Worm (Caenorhabditis elegans): ENCODE data around the gene Y116F11B.7.

DNA sequence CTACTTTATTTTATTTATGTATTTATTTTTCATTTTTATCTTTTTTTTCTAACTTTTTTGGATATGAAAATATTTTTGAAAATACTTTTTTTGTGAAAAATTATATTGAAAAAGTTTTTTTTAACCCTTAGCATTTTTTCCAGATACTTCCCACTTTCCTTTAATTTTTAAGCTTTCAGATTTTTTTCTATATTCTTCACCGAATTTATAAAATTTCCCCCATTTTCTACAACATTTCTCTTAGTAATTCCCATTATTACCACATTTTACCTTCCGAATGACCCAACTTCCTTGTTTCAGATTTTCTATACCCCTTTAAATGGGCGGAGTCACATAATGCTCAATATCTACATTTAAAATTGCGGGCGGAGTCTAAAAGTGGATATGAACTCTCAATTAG lies 33.3 kb upstream of the Y116F11B.7 start, which contains the start of gene daf-28:
- TF ChIP-seq klf-2 (GFP tag; conservative IDR thresholded peaks at IDR 0.05): no peak
- TF ChIP-seq med-1 (GFP tag; optimal IDR thresholded peaks at IDR 0.05; ENCODE audit: insufficient read depth): no peak
- TF ChIP-seq tab-1 (GFP tag; IDR thresholded peaks at IDR 0.05): no peak
- no peak for TF ChIP-seq flt-1 (GFP tag; IDR thresholded peaks at IDR 0.05)
- TF ChIP-seq cog-1 (tag; optimal IDR thresholded peaks at IDR 0.05): no peak
- no peak for TF ChIP-seq ztf-23 (GFP tag; IDR thresholded peaks at IDR 0.05)
- TF ChIP-seq ref-1 (GFP tag; conservative IDR thresholded peaks at IDR 0.05): no peak

Measured in whole organism, midembryonic.